Fruit fly (Drosophila melanogaster): ENCODE results near the gene CG17375.

dm6 chr2L:6794956-6795522 lies 10.6 kb downstream of the CG17375 start:
- TF ChIP-seq eg (GFP tag; IDR thresholded peaks at IDR 0.05): no peak
- TF ChIP-seq Met (GFP tag; optimal IDR thresholded peaks at IDR 0.05): no peak
- no peak for TF ChIP-seq spab (GFP tag; optimal IDR thresholded peaks at IDR 0.05)
- TF ChIP-seq Gug (GFP tag; IDR thresholded peaks at IDR 0.05): no peak
- TF ChIP-seq Ets96B (tag; optimal IDR thresholded peaks at IDR 0.05): peak; percentile 5
- no peak for TF ChIP-seq Ets21C (GFP tag; optimal IDR thresholded peaks at IDR 0.05)
- no peak for TF ChIP-seq CG10631 (GFP tag; optimal IDR thresholded peaks at IDR 0.05)
- TF ChIP-seq CG10669 (GFP tag; optimal IDR thresholded peaks at IDR 0.05): no peak
- TF ChIP-seq Eip75B (GFP tag; optimal IDR thresholded peaks at IDR 0.05): no peak
- no peak for TF ChIP-seq CG1621 (tag; optimal IDR thresholded peaks at IDR 0.05)
- no peak for TF ChIP-seq Hr38 (GFP tag; optimal IDR thresholded peaks at IDR 0.05)
- TF ChIP-seq Eip93F (GFP tag; optimal IDR thresholded peaks at IDR 0.05): no peak

Data from whole organism, prepupa.